Fruit fly (Drosophila melanogaster) whole organism, embryonic: Measurements from ENCODE around the gene gpp.

Experiments
- Blimp-1 ChIP-seq: fragments of 200-800 bp; sonication (Bioruptor generic); optimal IDR thresholded peaks from 3 replicates; lab custom pipeline; 2018; ENCODE audit warnings: missing biosample characterization, missing genetic modification characterization, mild to moderate bottlenecking, moderate library complexity, missing genetic modification reagents
- CG10274 ChIP-seq: fragments of 200-800 bp; sonication (Bioruptor generic); optimal IDR thresholded peaks from 3 replicates; lab custom pipeline; 2017; ENCODE audit warnings: missing biosample characterization, mild to moderate bottlenecking, missing genetic modification characterization
- CG12104 ChIP-seq: fragments of 200-800 bp; sonication (Bioruptor generic); optimal IDR thresholded peaks from 3 replicates; lab custom pipeline; 2016; ENCODE audit warnings: missing biosample characterization, missing genetic modification characterization
- CG12236 ChIP-seq: fragments of 200-800 bp; sonication (Bioruptor generic); optimal IDR thresholded peaks from 2 replicates; lab custom pipeline; 2016; ENCODE audit warnings: missing biosample characterization, missing genetic modification characterization
- CG12769 ChIP-seq: fragments of 200-800 bp; sonication (Bioruptor generic); optimal IDR thresholded peaks from 2 replicates; lab custom pipeline; 2019; ENCODE audit warnings: missing biosample characterization, mild to moderate bottlenecking, missing genetic modification characterization, moderate library complexity
- CG13123 ChIP-seq: fragments of 200-800 bp; sonication (Bioruptor generic); optimal IDR thresholded peaks from 2 replicates; lab custom pipeline; 2016; ENCODE audit warnings: missing biosample characterization, missing genetic modification characterization
- CG13624 ChIP-seq: fragments of 200-800 bp; sonication (Bioruptor generic); optimal IDR thresholded peaks from 2 replicates; lab custom pipeline; 2016; ENCODE audit warnings: missing biosample characterization, missing genetic modification characterization
- CG14667 ChIP-seq: fragments of 200-800 bp; sonication (Bioruptor generic); IDR thresholded peaks from 2 replicates; pipeline ENCODE4 v1.3.6; 2022; ENCODE audit warnings: missing biosample characterization, missing genetic modification characterization
- CG17359 ChIP-seq: fragments of 200-800 bp; sonication (Bioruptor generic); optimal IDR thresholded peaks from 3 replicates; lab custom pipeline; 2018; ENCODE audit warnings: missing biosample characterization, mild to moderate bottlenecking, missing genetic modification characterization, moderate library complexity
- CG3065 ChIP-seq: fragments of 200-800 bp; sonication (Bioruptor generic); optimal IDR thresholded peaks from 2 replicates; lab custom pipeline; 2016; ENCODE audit warnings: missing biosample characterization, missing genetic modification characterization
- CG3726 ChIP-seq: fragments of 200-800 bp; sonication (Bioruptor generic); IDR thresholded peaks from 3 replicates; pipeline ENCODE4, ENCODE4 v1.3.6; 2022; ENCODE audit warnings: missing biosample characterization, missing genetic modification characterization
- CG4707 ChIP-seq: fragments of 200-800 bp; sonication (Bioruptor generic); optimal IDR thresholded peaks from 2 replicates; lab custom pipeline; 2018; ENCODE audit warnings: missing biosample characterization, mild to moderate bottlenecking, missing genetic modification characterization, moderate library complexity
- CG8089 ChIP-seq: fragments of 200-800 bp; sonication (Bioruptor generic); optimal IDR thresholded peaks from 3 replicates; lab custom pipeline; 2016; ENCODE audit warnings: missing biosample characterization, missing genetic modification characterization
- CG9797 ChIP-seq: fragments of 200-800 bp; sonication (Bioruptor generic); optimal IDR thresholded peaks from 3 replicates; lab custom pipeline; 2018; ENCODE audit warnings: missing biosample characterization, mild to moderate bottlenecking, missing genetic modification characterization
- CG9876 ChIP-seq: fragments of 200-800 bp; sonication (Bioruptor generic); optimal IDR thresholded peaks from 2 replicates; lab custom pipeline; 2016; ENCODE audit warnings: missing biosample characterization, missing genetic modification characterization
- Dbx ChIP-seq: fragments of 200-800 bp; sonication (Bioruptor generic); IDR thresholded peaks from 3 replicates; pipeline ENCODE4 v1.3.6; 2022; ENCODE audit warnings: missing biosample characterization, missing genetic modification characterization
- Gsc ChIP-seq: fragments of 200-800 bp; sonication (Bioruptor generic); IDR thresholded peaks from 2 replicates; pipeline ENCODE4 v1.3.6; 2022; ENCODE audit warnings: missing biosample characterization, missing genetic modification characterization
- HmgD ChIP-seq: fragments of 200-800 bp; sonication (Bioruptor generic); optimal IDR thresholded peaks from 3 replicates; lab custom pipeline; 2016; ENCODE audit warnings: missing biosample characterization, missing genetic modification characterization
- Kr ChIP-seq: fragments of 200-800 bp; sonication (Bioruptor generic); optimal IDR thresholded peaks from 2 replicates; lab custom pipeline; 2017; ENCODE audit warnings: missing biosample characterization, mild to moderate bottlenecking, missing genetic modification characterization
- Lpt ChIP-seq: fragments of >200 bp; optimal IDR thresholded peaks from 2 replicates; lab custom pipeline; 2018; ENCODE audit warnings: missing biosample characterization, missing genetic modification characterization
- NC2β ChIP-seq: fragments of 200-800 bp; sonication (Bioruptor generic); optimal IDR thresholded peaks from 2 replicates; lab custom pipeline; 2016; ENCODE audit warnings: missing biosample characterization, missing genetic modification characterization
- Pdp1 ChIP-seq, 2 experiments: fragments of 200-800 bp; sonication (Bioruptor generic); optimal IDR thresholded peaks; 3 replicates each; lab custom pipeline; 2016; ENCODE audit warnings: missing biosample characterization in 2 of 2, missing genetic modification characterization in 2 of 2, mild to moderate bottlenecking in 1 of 2, moderate library complexity in 1 of 2
- Rx ChIP-seq: fragments of 200-800 bp; sonication (Bioruptor generic); IDR thresholded peaks from 2 replicates; pipeline ENCODE4 v1.3.6; 2022; ENCODE audit warnings: missing biosample characterization, missing genetic modification characterization
- Ssrp ChIP-seq: fragments of 200-800 bp; sonication (Bioruptor generic); optimal IDR thresholded peaks from 2 replicates; lab custom pipeline; 2018; ENCODE audit warnings: missing biosample characterization, mild to moderate bottlenecking, missing genetic modification characterization, moderate library complexity
- ap ChIP-seq: fragments of 200-800 bp; sonication (Bioruptor generic); IDR thresholded peaks from 2 replicates; pipeline ENCODE4 v1.3.6; 2022; ENCODE audit warnings: missing biosample characterization, missing genetic modification characterization
- cato ChIP-seq: fragments of 200-800 bp; sonication (Bioruptor generic); optimal IDR thresholded peaks from 2 replicates; lab custom pipeline; 2016; ENCODE audit warnings: missing biosample characterization, missing genetic modification characterization, borderline replicate concordance
- chinmo ChIP-seq: fragments of 200-800 bp; sonication (Bioruptor generic); IDR thresholded peaks from 4 replicates; pipeline ENCODE4 v1.3.6; 2022; ENCODE audit warnings: missing biosample characterization, missing genetic modification characterization; ENCODE audit not compliant: partially characterized antibody
- corto ChIP-seq: fragments of 200-800 bp; sonication (Bioruptor generic); optimal IDR thresholded peaks from 2 replicates; lab custom pipeline; 2016; ENCODE audit warnings: missing biosample characterization, mild to moderate bottlenecking, missing genetic modification characterization, moderate library complexity
- crc ChIP-seq: fragments of 200-800 bp; sonication (Bioruptor generic); optimal IDR thresholded peaks from 2 replicates; lab custom pipeline; 2016; ENCODE audit warnings: missing biosample characterization, missing genetic modification characterization
- dmrt11E ChIP-seq: fragments of 200-800 bp; sonication (Bioruptor generic); optimal IDR thresholded peaks from 3 replicates; lab custom pipeline; 2018; ENCODE audit warnings: missing biosample characterization, mild to moderate bottlenecking, missing genetic modification characterization, moderate library complexity
- fd3F ChIP-seq: fragments of 200-800 bp; sonication (Bioruptor generic); optimal IDR thresholded peaks from 2 replicates; lab custom pipeline; 2018; ENCODE audit warnings: missing biosample characterization, mild to moderate bottlenecking, missing genetic modification characterization, moderate library complexity
- ftz-f1 ChIP-seq: fragments of 200-800 bp; sonication (Bioruptor generic); optimal IDR thresholded peaks from 2 replicates; lab custom pipeline; 2016; ENCODE audit warnings: missing biosample characterization, missing genetic modification characterization
- grn ChIP-seq: fragments of 200-800 bp; sonication (Bioruptor generic); optimal IDR thresholded peaks from 3 replicates; lab custom pipeline; 2017; ENCODE audit warnings: missing biosample characterization, missing genetic modification characterization
- gt ChIP-seq: fragments of 200-800 bp; sonication (Bioruptor generic); IDR thresholded peaks from 2 replicates; pipeline ENCODE4 v1.3.6; 2022; ENCODE audit warnings: missing biosample characterization, missing genetic modification characterization
- hbn ChIP-seq: fragments of 200-800 bp; sonication (Bioruptor generic); IDR thresholded peaks from 2 replicates; pipeline ENCODE4 v1.3.6; 2022; ENCODE audit warnings: missing biosample characterization, missing genetic modification characterization; ENCODE audit not compliant: partially characterized antibody
- kah ChIP-seq: fragments of 200-800 bp; sonication (Bioruptor generic); optimal IDR thresholded peaks from 2 replicates; lab custom pipeline; 2018; ENCODE audit warnings: missing biosample characterization, mild to moderate bottlenecking, missing genetic modification characterization
- nerfin-2 ChIP-seq: fragments of 200-800 bp; sonication (Bioruptor generic); IDR thresholded peaks from 2 replicates; pipeline ENCODE4 v1.3.6; 2022; ENCODE audit warnings: missing biosample characterization, missing genetic modification characterization; ENCODE audit not compliant: partially characterized antibody
- onecut ChIP-seq: fragments of 200-800 bp; sonication (Bioruptor generic); IDR thresholded peaks from 2 replicates; pipeline ENCODE4 v1.3.6; 2022; ENCODE audit warnings: missing biosample characterization, missing genetic modification characterization
- pho ChIP-seq: fragments of 200-800 bp; sonication (Bioruptor generic); optimal IDR thresholded peaks from 2 replicates; lab custom pipeline; 2016; ENCODE audit warnings: missing biosample characterization, missing genetic modification characterization
- psq ChIP-seq: fragments of 200-800 bp; sonication (Bioruptor generic); optimal IDR thresholded peaks from 2 replicates; lab custom pipeline; 2017; ENCODE audit warnings: missing biosample characterization, missing genetic modification characterization
- run ChIP-seq: fragments of 200-800 bp; sonication (Bioruptor generic); optimal IDR thresholded peaks from 3 replicates; lab custom pipeline; 2018; ENCODE audit warnings: missing biosample characterization, mild to moderate bottlenecking, missing genetic modification characterization
- sc ChIP-seq, 3 experiments: fragments of >200 bp in 2 of 3; fragments of 200-800 bp in 1 of 3; sonication (Bioruptor generic) in 1 of 3; optimal IDR thresholded peaks; 2 replicates in 2 of 3; 3 replicates in 1 of 3; lab custom pipeline; 2017; ENCODE audit warnings: mild to moderate bottlenecking in 1 of 3, missing biosample characterization in 1 of 3, missing genetic modification characterization in 1 of 3, missing genetic modification reagents in 1 of 3
- schlank ChIP-seq: fragments of 200-800 bp; sonication (Bioruptor generic); optimal IDR thresholded peaks from 2 replicates; lab custom pipeline; 2018; ENCODE audit warnings: missing biosample characterization, mild to moderate bottlenecking, missing genetic modification characterization
- sd ChIP-seq: fragments of 200-800 bp; sonication (Bioruptor generic); optimal IDR thresholded peaks from 3 replicates; lab custom pipeline; 2018; ENCODE audit warnings: missing biosample characterization, mild to moderate bottlenecking, missing genetic modification characterization, moderate library complexity
- sqz ChIP-seq: fragments of 200-800 bp; sonication (Bioruptor generic); optimal IDR thresholded peaks from 3 replicates; lab custom pipeline; 2018; ENCODE audit warnings: missing biosample characterization, mild to moderate bottlenecking, missing genetic modification characterization
- unc-4 ChIP-seq: fragments of 200-800 bp; sonication (Bioruptor generic); IDR thresholded peaks from 2 replicates; pipeline ENCODE4 v1.3.6; 2022; ENCODE audit warnings: missing biosample characterization, missing genetic modification characterization; ENCODE audit not compliant: partially characterized antibody
- wek ChIP-seq: fragments of 200-800 bp; sonication (Bioruptor generic); optimal IDR thresholded peaks from 3 replicates; lab custom pipeline; 2018; ENCODE audit warnings: missing biosample characterization, mild to moderate bottlenecking, missing genetic modification characterization, moderate library complexity
- zen ChIP-seq: fragments of 200-800 bp; sonication (Bioruptor generic); optimal IDR thresholded peaks from 3 replicates; lab custom pipeline; 2018; ENCODE audit warnings: missing biosample characterization, mild to moderate bottlenecking, missing genetic modification characterization, moderate library complexity

The gpp gene

dm6 chr3R:6414439-6415344 is 8.0 kb downstream of the gpp start (continued):
- TF ChIP-seq Rx (GFP tag; lab: Robert Waterston, UW) (no peak), nerfin-2 (GFP tag; lab: Robert Waterston, UW) (0 out of 2 replicates have a peak, but pooled peaks have one; percentile 26), sd (tag; lab: Kevin White, UChicago) (peak; percentile 61), corto (no peak), wek (GFP tag; lab: Kevin White, UChicago) (no peak), zen (tag; lab: Kevin White, UChicago) (no peak), psq (GFP tag; lab: Kevin White, UChicago) (no peak), CG17359 (tag; lab: Kevin White, UChicago) (peak; percentile 48), sqz (no peak), CG3726 (GFP tag; lab: Robert Waterston, UW) (no peak), Kr (no peak), gt (GFP tag; lab: Robert Waterston, UW) (no peak), crc (no peak), CG3065 (no peak), unc-4 (GFP tag; lab: Robert Waterston, UW) (no peak), CG13624 (no peak), NC2β (GFP tag; lab: Kevin White, UChicago) (no peak), CG12104 (peak; percentile 20), CG14667 (GFP tag; lab: Robert Waterston, UW) (0 out of 2 replicates have a peak, but pooled peaks have one; percentile 8), CG9797 (GFP tag; lab: Kevin White, UChicago) (no peak), kah (GFP tag; lab: Kevin White, UChicago) (no peak), fd3F (GFP tag; lab: Kevin White, UChicago) (no peak), Blimp-1 (GFP tag; lab: Kevin White, UChicago) (peak; percentile 41), run (tag; lab: Kevin White, UChicago) (no peak), CG8089 (GFP tag; lab: Kevin White, UChicago) (no peak), ftz-f1 (no peak), grn (GFP tag; lab: Kevin White, UChicago) (peak; percentile 64), chinmo (GFP tag; lab: Robert Waterston, UW) (peak; percentile 89; the same call in 3 of the 4 replicates), hbn (GFP tag; lab: Robert Waterston, UW) (no peak), cato (no peak), Pdp1 (GFP tag; optimal IDR thresholded peaks at IDR 0.05; lab: Kevin White, UChicago) (no peak), CG12236 (GFP tag; lab: Kevin White, UChicago) (no peak), CG10274 (GFP tag; lab: Kevin White, UChicago) (no peak), pho (no peak), CG12769 (tag; lab: Kevin White, UChicago) (peak; percentile 90), Lpt (no peak), Gsc (GFP tag; lab: Robert Waterston, UW) (no peak), onecut (GFP tag; lab: Robert Waterston, UW) (no peak), CG13123 (no peak), sc (optimal IDR thresholded peaks at IDR 0.05; lab: Kevin White, UChicago) (no peak), sc (GFP tag; optimal IDR thresholded peaks at IDR 0.05; lab: Kevin White, UChicago) (no peak), ap (no peak), Ssrp (tag; lab: Kevin White, UChicago) (peak; percentile 21), CG9876 (GFP tag; lab: Kevin White, UChicago) (no peak), Dbx (no peak), schlank (tag; lab: Kevin White, UChicago) (no peak), HmgD (GFP tag; lab: Kevin White, UChicago) (no peak), dmrt11E (tag; lab: Kevin White, UChicago) (no peak), CG4707 (GFP tag; lab: Kevin White, UChicago) (no peak)
